Worm (Caenorhabditis elegans) whole organism, L3 larva: Measurements from ENCODE around the gene mek-1.

ENCODE experiments used
- R02D3.7 ChIP-seq: fragments of 150-350 bp; optimal IDR thresholded peaks from 2 replicates; lab custom pipeline; 2014; ENCODE audit warnings: missing biosample characterization, missing genetic modification characterization
- ZK546.5 ChIP-seq: sonication (generic microtip); optimal IDR thresholded peaks from 2 replicates; lab custom pipeline; 2017; ENCODE audit warnings: missing biosample characterization, missing genetic modification characterization
- aly-2 ChIP-seq: fragments of 150-350 bp; optimal IDR thresholded peaks from 2 replicates; lab custom pipeline; 2014; ENCODE audit warnings: missing biosample characterization, missing genetic modification characterization
- ama-1 ChIP-seq: fragments of 150-350 bp; optimal IDR thresholded peaks from 2 replicates; lab custom pipeline; 2018
- ceh-16 ChIP-seq: sonication (generic microtip); optimal IDR thresholded peaks from 2 replicates; lab custom pipeline; 2017; ENCODE audit warnings: missing biosample characterization, missing genetic modification characterization
- ceh-28 ChIP-seq: fragments of 150-350 bp; optimal IDR thresholded peaks from 2 replicates; lab custom pipeline; 2014; ENCODE audit warnings: missing biosample characterization, missing genetic modification reagents, missing genetic modification characterization
- ceh-82 ChIP-seq: fragments of 150-350 bp; optimal IDR thresholded peaks from 2 replicates; lab custom pipeline; 2014; ENCODE audit warnings: missing biosample characterization, missing genetic modification characterization
- ceh-9 ChIP-seq: sonication (generic microtip); optimal IDR thresholded peaks from 2 replicates; lab custom pipeline; 2018; ENCODE audit warnings: missing biosample characterization, missing genetic modification characterization
- daf-12 ChIP-seq: fragments of 150-350 bp; optimal IDR thresholded peaks from 2 replicates; lab custom pipeline; 2014; ENCODE audit warnings: missing biosample characterization, missing genetic modification reagents, missing genetic modification characterization
- egl-27 ChIP-seq: sonication (generic microtip); optimal IDR thresholded peaks from 4 replicates; lab custom pipeline; 2017; ENCODE audit warnings: missing biosample characterization, missing genetic modification reagents, missing genetic modification characterization
- egl-5 ChIP-seq: fragments of 150-350 bp; optimal IDR thresholded peaks from 2 replicates; lab custom pipeline; 2017; ENCODE audit warnings: missing biosample characterization, missing genetic modification reagents, missing genetic modification characterization, inconsistent platforms
- elt-2 ChIP-seq: sonication (generic microtip); optimal IDR thresholded peaks from 2 replicates; lab custom pipeline; 2016; ENCODE audit warnings: missing genetic modification reagents, mild to moderate bottlenecking, missing genetic modification characterization, missing compliant biosample characterization
- elt-3 ChIP-seq, 3 experiments: fragments of 150-350 bp in 1 of 3; sonication (generic microtip) in 2 of 3; optimal IDR thresholded peaks; 2 replicates in 2 of 3; 4 replicates in 1 of 3; lab custom pipeline; 2014 to 2017; ENCODE audit warnings: missing biosample characterization in 3 of 3, missing genetic modification characterization in 3 of 3
- fkh-10 ChIP-seq: sonication (generic microtip); optimal IDR thresholded peaks from 2 replicates; lab custom pipeline; 2017; ENCODE audit warnings: missing biosample characterization, missing genetic modification reagents, missing genetic modification characterization
- fkh-2 ChIP-seq: fragments of 150-350 bp; optimal IDR thresholded peaks from 2 replicates; lab custom pipeline; 2014; ENCODE audit warnings: missing biosample characterization, missing genetic modification reagents, missing genetic modification characterization
- hmg-11 ChIP-seq: sonication (generic microtip); optimal IDR thresholded peaks from 2 replicates; lab custom pipeline; 2016; ENCODE audit warnings: missing genetic modification characterization, missing compliant biosample characterization
- jun-1 ChIP-seq: fragments of 150-350 bp; optimal IDR thresholded peaks from 2 replicates; lab custom pipeline; 2014; ENCODE audit warnings: missing biosample characterization, missing genetic modification reagents, missing genetic modification characterization
- lin-15B ChIP-seq: fragments of 150-350 bp; optimal IDR thresholded peaks from 2 replicates; lab custom pipeline; 2014; ENCODE audit warnings: missing biosample characterization, missing genetic modification characterization
- lin-39 ChIP-seq: fragments of 150-350 bp; optimal IDR thresholded peaks from 2 replicates; lab custom pipeline; 2018; ENCODE audit warnings: missing biosample characterization, missing genetic modification reagents, missing genetic modification characterization
- lsy-12 ChIP-seq: sonication (generic microtip); optimal IDR thresholded peaks from 2 replicates; lab custom pipeline; 2016; ENCODE audit warnings: mild to moderate bottlenecking, missing genetic modification characterization, missing compliant biosample characterization
- mdl-1 ChIP-seq: fragments of 150-350 bp; optimal IDR thresholded peaks from 2 replicates; lab custom pipeline; 2014; ENCODE audit warnings: missing biosample characterization, missing genetic modification characterization
- mml-1 ChIP-seq: fragments of 150-350 bp; sonication (generic microtip); optimal IDR thresholded peaks from 3 replicates; lab custom pipeline; 2014; ENCODE audit warnings: missing biosample characterization, missing genetic modification characterization
- nfya-1 ChIP-seq: sonication (generic microtip); optimal IDR thresholded peaks from 2 replicates; lab custom pipeline; 2017; ENCODE audit warnings: missing genetic modification characterization, mild to moderate bottlenecking, missing compliant biosample characterization, antibody characterized with exemption, moderate library complexity; ENCODE audit not compliant: insufficient read depth
- nhr-11 ChIP-seq: fragments of 150-350 bp; optimal IDR thresholded peaks from 2 replicates; lab custom pipeline; 2014; ENCODE audit warnings: missing biosample characterization, missing genetic modification characterization
- nhr-12 ChIP-seq: fragments of 150-350 bp; optimal IDR thresholded peaks from 2 replicates; lab custom pipeline; 2014; ENCODE audit warnings: missing biosample characterization, missing genetic modification characterization
- nhr-23 ChIP-seq: fragments of 150-350 bp; optimal IDR thresholded peaks from 2 replicates; lab custom pipeline; 2014; ENCODE audit warnings: missing biosample characterization, missing genetic modification reagents, missing genetic modification characterization
- nhr-237 ChIP-seq: fragments of 150-350 bp; optimal IDR thresholded peaks from 2 replicates; lab custom pipeline; 2014; ENCODE audit warnings: missing biosample characterization, missing genetic modification characterization
- nhr-25 ChIP-seq: sonication (generic microtip); optimal IDR thresholded peaks from 2 replicates; lab custom pipeline; 2017; ENCODE audit warnings: missing biosample characterization, missing genetic modification characterization
- nhr-28 ChIP-seq: fragments of 150-350 bp; optimal IDR thresholded peaks from 2 replicates; lab custom pipeline; 2014; ENCODE audit warnings: missing biosample characterization, missing genetic modification characterization
- nhr-43 ChIP-seq: sonication (generic microtip); optimal IDR thresholded peaks from 2 replicates; lab custom pipeline; 2016; ENCODE audit warnings: mild to moderate bottlenecking, missing genetic modification characterization, missing compliant biosample characterization; ENCODE audit not compliant: poor library complexity, severe bottlenecking
- nhr-76 ChIP-seq: fragments of 150-350 bp; sonication (generic microtip); optimal IDR thresholded peaks from 5 replicates; lab custom pipeline; 2014; ENCODE audit warnings: missing biosample characterization, missing genetic modification characterization
- nhr-77 ChIP-seq: fragments of 150-350 bp; optimal IDR thresholded peaks from 2 replicates; lab custom pipeline; 2014; ENCODE audit warnings: missing biosample characterization, missing genetic modification characterization
- pha-4 ChIP-seq: fragments of 150-350 bp; optimal IDR thresholded peaks from 2 replicates; lab custom pipeline; 2014; ENCODE audit warnings: missing biosample characterization, missing genetic modification reagents, missing genetic modification characterization
- pqm-1 ChIP-seq: fragments of 150-350 bp; optimal IDR thresholded peaks from 2 replicates; lab custom pipeline; 2017; ENCODE audit warnings: missing biosample characterization, missing genetic modification characterization, inconsistent platforms
- sea-2 ChIP-seq: fragments of 150-350 bp; sonication (generic microtip); optimal IDR thresholded peaks from 4 replicates; lab custom pipeline; 2014; ENCODE audit warnings: missing biosample characterization, missing genetic modification reagents, missing genetic modification characterization
- skn-1 ChIP-seq: fragments of 150-350 bp; optimal IDR thresholded peaks from 2 replicates; lab custom pipeline; 2014; ENCODE audit warnings: missing biosample characterization, missing genetic modification characterization
- snpc-4 ChIP-seq: fragments of 150-350 bp; optimal IDR thresholded peaks from 2 replicates; lab custom pipeline; 2014; ENCODE audit warnings: missing biosample characterization, missing genetic modification characterization
- tbx-2 ChIP-seq: sonication (generic microtip); optimal IDR thresholded peaks from 2 replicates; lab custom pipeline; 2016; ENCODE audit warnings: mild to moderate bottlenecking, missing genetic modification characterization, missing compliant biosample characterization
- unc-39 ChIP-seq: sonication (generic microtip); optimal IDR thresholded peaks from 4 replicates; lab custom pipeline; 2017; ENCODE audit warnings: missing biosample characterization, missing genetic modification characterization
- unc-62 ChIP-seq: fragments of 150-350 bp; sonication (generic microtip); optimal IDR thresholded peaks from 4 replicates; lab custom pipeline; 2014; ENCODE audit warnings: missing biosample characterization, missing genetic modification reagents, missing genetic modification characterization
- zag-1 ChIP-seq: fragments of 150-350 bp; optimal IDR thresholded peaks from 2 replicates; lab custom pipeline; 2014; ENCODE audit warnings: missing biosample characterization, missing genetic modification characterization
- ztf-11 ChIP-seq: fragments of 150-350 bp; optimal IDR thresholded peaks from 2 replicates; lab custom pipeline; 2014; ENCODE audit warnings: missing biosample characterization, missing genetic modification characterization
- ztf-4 ChIP-seq: fragments of 150-350 bp; optimal IDR thresholded peaks from 2 replicates; lab custom pipeline; 2014; ENCODE audit warnings: missing biosample characterization, missing genetic modification characterization

Gene mek-1

ce11 chrX:7464389-7464788 lies 14.7 kb upstream of the mek-1 start:
- TF ChIP-seq nfya-1 (tag; lab: Kevin White, UChicago), result peak; percentile 92
- no peak for TF ChIP-seq nhr-43 (tag; lab: Kevin White, UChicago)
- TF ChIP-seq, all 47 proteins: peak for 1

ce11 chrX:7466682-7467081 lies 12.4 kb upstream of the mek-1 start:
- TF ChIP-seq nhr-28 (tag; lab: Kevin White, UChicago), result no peak
- no peak for TF ChIP-seq nhr-77 (tag; lab: Kevin White, UChicago)
- no peak for TF ChIP-seq unc-39 (tag; lab: Kevin White, UChicago)
- TF ChIP-seq fkh-10 (GFP tag; lab: Kevin White, UChicago), result no peak
- no peak for TF ChIP-seq elt-2 (tag; lab: Kevin White, UChicago)
- TF ChIP-seq nhr-237 (tag; lab: Kevin White, UChicago), result no peak
- TF ChIP-seq nhr-43 (tag; lab: Kevin White, UChicago), result no peak
- TF ChIP-seq tbx-2 (tag; lab: Kevin White, UChicago), result no peak
- TF ChIP-seq lin-39, result no peak
- no peak for TF ChIP-seq daf-12 (tag; lab: Kevin White, UChicago)
- TF ChIP-seq nhr-12 (tag; lab: Kevin White, UChicago), result no peak
- TF ChIP-seq pha-4 (tag; lab: Kevin White, UChicago), result no peak
- TF ChIP-seq zag-1 (tag; lab: Kevin White, UChicago), result no peak
- no peak for TF ChIP-seq egl-27 (tag; lab: Kevin White, UChicago)
- TF ChIP-seq unc-62 (GFP tag; lab: Kevin White, UChicago), result no peak
- TF ChIP-seq, all 47 proteins: peak for 0

- TF ChIP-seq egl-27 (tag; lab: Kevin White, UChicago), result no peak
- TF ChIP-seq nhr-77 (tag; lab: Kevin White, UChicago), result no peak
- TF ChIP-seq nfya-1 (tag; lab: Kevin White, UChicago), result no peak
- TF ChIP-seq daf-12 (tag; lab: Kevin White, UChicago), result no peak
- no peak for TF ChIP-seq unc-39 (tag; lab: Kevin White, UChicago)
- no peak for TF ChIP-seq ztf-11 (tag; lab: Kevin White, UChicago)
- no peak for TF ChIP-seq R02D3.7 (tag; lab: Kevin White, UChicago)
- TF ChIP-seq tbx-2 (tag; lab: Kevin White, UChicago), result no peak
- TF ChIP-seq ceh-9, result no peak
- no peak for TF ChIP-seq zag-1 (tag; lab: Kevin White, UChicago)
- no peak for TF ChIP-seq nhr-43 (tag; lab: Kevin White, UChicago)
- TF ChIP-seq pqm-1, result no peak
Measured at ce11 chrX:7469907-7470306, 9.1 kb upstream of the mek-1 start.

- TF ChIP-seq nhr-28 (tag; lab: Kevin White, UChicago) (no peak), tbx-2 (tag; lab: Kevin White, UChicago) (no peak), skn-1 (tag; lab: Kevin White, UChicago) (peak; percentile 1), R02D3.7 (tag; lab: Kevin White, UChicago) (no peak), ama-1 (lab: Kevin White, UChicago) (no peak), lin-15B (tag; lab: Kevin White, UChicago) (peak; percentile 45), sea-2 (no peak), mdl-1 (tag; lab: Kevin White, UChicago) (no peak), unc-62 (GFP tag; lab: Kevin White, UChicago) (no peak), aly-2 (tag; lab: Kevin White, UChicago) (no peak), hmg-11 (tag; lab: Kevin White, UChicago) (peak; percentile 87), egl-27 (tag; lab: Kevin White, UChicago) (no peak), ztf-11 (tag; lab: Kevin White, UChicago) (no peak), elt-3 (tag; optimal IDR thresholded peaks at IDR 0.05; lab: Kevin White, UChicago) (no peak), pha-4 (tag; lab: Kevin White, UChicago) (peak; percentile 63), lin-39 (peak; percentile 78), nhr-77 (tag; lab: Kevin White, UChicago) (no peak), snpc-4 (tag; lab: Kevin White, UChicago) (peak; percentile 37), mml-1 (tag; lab: Kevin White, UChicago) (no peak), nhr-43 (tag; lab: Kevin White, UChicago) (peak; percentile 33), egl-5 (peak; percentile 31), nhr-11 (tag; lab: Kevin White, UChicago) (no peak), jun-1 (peak; percentile 38), nhr-23 (tag; lab: Kevin White, UChicago) (peak; percentile 77), ceh-82 (no peak), ceh-28 (tag; lab: Kevin White, UChicago) (peak; percentile 8), nhr-25 (tag; lab: Kevin White, UChicago) (peak; percentile 68), ZK546.5 (tag; lab: Kevin White, UChicago) (no peak), nhr-12 (tag; lab: Kevin White, UChicago) (no peak), fkh-2 (tag; lab: Kevin White, UChicago) (no peak), daf-12 (tag; lab: Kevin White, UChicago) (no peak), nhr-76 (tag; lab: Kevin White, UChicago) (no peak), unc-39 (tag; lab: Kevin White, UChicago) (no peak), nhr-237 (tag; lab: Kevin White, UChicago) (no peak), lsy-12 (tag; lab: Kevin White, UChicago) (no peak), ceh-16 (tag; lab: Kevin White, UChicago) (no peak), nfya-1 (tag; lab: Kevin White, UChicago) (peak; percentile 77), ztf-4 (tag; lab: Kevin White, UChicago) (no peak)
Measured at ce11 chrX:7474968-7475433, 4.0 kb upstream of the mek-1 start, which contains the start of gene coh-1. TSS of gene coh-1 (minus strand) at chrX:7475018.
